Worm (Caenorhabditis elegans): Measurements from ENCODE around the gene fipr-17.

DNA sequence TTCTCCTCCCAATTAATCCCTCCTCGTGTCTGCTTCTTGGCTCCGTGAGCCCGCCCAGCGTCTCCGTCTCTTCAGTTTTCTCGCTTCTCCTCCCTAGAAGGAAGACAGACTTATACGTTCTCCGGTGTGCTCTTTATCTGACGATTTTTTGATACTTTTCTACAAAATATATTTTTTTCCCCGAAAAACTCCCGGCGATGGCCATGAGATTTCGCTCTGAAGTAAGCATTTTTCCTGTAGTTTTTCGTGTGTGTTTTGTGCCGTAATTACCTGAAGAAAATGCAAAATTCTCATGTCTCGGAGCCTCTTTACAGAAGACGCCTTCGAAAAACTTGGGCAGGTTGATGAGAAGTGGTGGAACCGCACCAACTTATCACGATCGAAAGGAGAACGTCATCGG lies 29.2 kb upstream of the fipr-17 start, which contains the start of gene spat-2:
- TF ChIP-seq ceh-63 (GFP tag; optimal IDR thresholded peaks at IDR 0.05) (no peak), unc-62 (GFP tag; optimal IDR thresholded peaks at IDR 0.05) (no peak), lsy-2 (tag; optimal IDR thresholded peaks at IDR 0.05) (no peak), elt-3 (tag; optimal IDR thresholded peaks at IDR 0.05) (no peak)

Data from whole organism, L1 larva.